Fruit fly (Drosophila melanogaster) whole organism, embryonic: ENCODE measurements around the gene CG8135.

Experiments
- CG10209 ChIP-seq: fragments of 200-800 bp; sonication (Bioruptor generic); optimal IDR thresholded peaks from 3 replicates; lab custom pipeline; 2017; ENCODE audit warnings: missing biosample characterization, mild to moderate bottlenecking, missing genetic modification characterization, missing genetic modification reagents
- CG10654 ChIP-seq: fragments of 200-800 bp; sonication (Bioruptor generic); optimal IDR thresholded peaks from 2 replicates; lab custom pipeline; 2016; ENCODE audit warnings: missing biosample characterization, missing genetic modification characterization
- CG11085 ChIP-seq: fragments of 200-800 bp; sonication (Bioruptor generic); IDR thresholded peaks from 2 replicates; pipeline ENCODE4 v1.3.6; 2022; ENCODE audit warnings: missing biosample characterization, missing genetic modification characterization
- CG12071 ChIP-seq: fragments of 200-800 bp; sonication (Bioruptor generic); optimal IDR thresholded peaks from 3 replicates; lab custom pipeline; 2018; ENCODE audit warnings: missing biosample characterization, mild to moderate bottlenecking, missing genetic modification characterization
- CG12659 ChIP-seq: fragments of 200-800 bp; sonication (Bioruptor generic); optimal IDR thresholded peaks from 3 replicates; lab custom pipeline; 2017; ENCODE audit warnings: mild to moderate bottlenecking, missing biosample characterization, missing genetic modification reagents, missing genetic modification characterization
- CG13424 ChIP-seq: fragments of 200-800 bp; sonication (Bioruptor generic); optimal IDR thresholded peaks from 2 replicates; lab custom pipeline; 2019; ENCODE audit warnings: missing biosample characterization, mild to moderate bottlenecking, missing genetic modification characterization, moderate library complexity
- CG16779 ChIP-seq: fragments of 200-800 bp; sonication (Bioruptor generic); IDR thresholded peaks from 2 replicates; pipeline ENCODE4 v1.3.6; 2022; ENCODE audit warnings: missing biosample characterization, missing genetic modification characterization
- CG17359 ChIP-seq: fragments of 200-800 bp; sonication (Bioruptor generic); optimal IDR thresholded peaks from 3 replicates; lab custom pipeline; 2018; ENCODE audit warnings: missing biosample characterization, mild to moderate bottlenecking, missing genetic modification characterization, moderate library complexity
- CG18011 ChIP-seq: fragments of 200-800 bp; sonication (Bioruptor generic); optimal IDR thresholded peaks from 2 replicates; lab custom pipeline; 2017; ENCODE audit warnings: missing biosample characterization, missing genetic modification characterization, mild to moderate bottlenecking, moderate library complexity, missing genotype
- CG42726 ChIP-seq: fragments of 200-800 bp; sonication (Bioruptor generic); IDR thresholded peaks from 2 replicates; pipeline ENCODE4 v1.3.6; 2022; ENCODE audit warnings: missing biosample characterization, missing genetic modification characterization; ENCODE audit not compliant: partially characterized antibody
- CG43689 ChIP-seq: fragments of 200-800 bp; sonication (Bioruptor generic); IDR thresholded peaks from 2 replicates; pipeline ENCODE4 v1.3.6; 2022; ENCODE audit warnings: missing biosample characterization, missing genetic modification characterization
- CG4730 ChIP-seq: fragments of 200-800 bp; sonication (Bioruptor generic); IDR thresholded peaks from 2 replicates; pipeline ENCODE4 v1.3.6; 2022; ENCODE audit warnings: missing biosample characterization, missing genetic modification characterization
- CG6683 ChIP-seq: fragments of 200-800 bp; sonication (Bioruptor generic); optimal IDR thresholded peaks from 2 replicates; lab custom pipeline; 2017; ENCODE audit warnings: missing biosample characterization, mild to moderate bottlenecking, missing genetic modification characterization, missing genetic modification reagents
- CG8388 ChIP-seq: fragments of 200-800 bp; sonication (Bioruptor generic); optimal IDR thresholded peaks from 2 replicates; lab custom pipeline; 2019; ENCODE audit warnings: missing biosample characterization, mild to moderate bottlenecking, missing genetic modification characterization, moderate library complexity
- CTCF ChIP-seq: fragments of 200-800 bp; sonication (Bioruptor generic); optimal IDR thresholded peaks from 2 replicates; lab custom pipeline; 2017; ENCODE audit warnings: missing biosample characterization, mild to moderate bottlenecking, missing genetic modification characterization, moderate library complexity
- D ChIP-seq, 2 experiments: fragments of 200-800 bp in 1 of 2; fragments of >200 bp in 1 of 2; sonication (Bioruptor generic) in 1 of 2; optimal IDR thresholded peaks; 2 replicates in 1 of 2; 3 replicates in 1 of 2; lab custom pipeline; 2017; ENCODE audit warnings: mild to moderate bottlenecking in 1 of 2, missing biosample characterization in 1 of 2, missing genetic modification characterization in 1 of 2, missing genetic modification reagents in 1 of 2
- Gsc ChIP-seq: fragments of 200-800 bp; sonication (Bioruptor generic); IDR thresholded peaks from 2 replicates; pipeline ENCODE4 v1.3.6; 2022; ENCODE audit warnings: missing biosample characterization, missing genetic modification characterization
- Gug ChIP-seq: fragments of 200-800 bp; sonication (Bioruptor generic); IDR thresholded peaks from 4 replicates; pipeline ENCODE4 v1.3.6; 2022; ENCODE audit warnings: missing biosample characterization, missing genetic modification characterization
- HLHmδ ChIP-seq: fragments of 200-800 bp; sonication (Bioruptor generic); optimal IDR thresholded peaks from 2 replicates; lab custom pipeline; 2018; ENCODE audit warnings: missing biosample characterization, mild to moderate bottlenecking, missing genetic modification characterization, moderate library complexity
- Mad ChIP-seq: fragments of 200-800 bp; sonication (Bioruptor generic); optimal IDR thresholded peaks from 2 replicates; lab custom pipeline; 2016; ENCODE audit warnings: missing biosample characterization, missing genetic modification characterization
- Poxn ChIP-seq: fragments of 200-800 bp; sonication (Bioruptor generic); IDR thresholded peaks from 2 replicates; pipeline ENCODE4 v1.3.6; 2022; ENCODE audit warnings: missing biosample characterization, missing genetic modification characterization
- Spps ChIP-seq: fragments of 200-800 bp; sonication (Bioruptor generic); optimal IDR thresholded peaks from 2 replicates; lab custom pipeline; 2018; ENCODE audit warnings: missing biosample characterization, mild to moderate bottlenecking, missing genetic modification characterization
- Xbp1 ChIP-seq: fragments of 200-800 bp; sonication (Bioruptor generic); optimal IDR thresholded peaks from 3 replicates; lab custom pipeline; 2016; ENCODE audit warnings: missing biosample characterization, mild to moderate bottlenecking, missing genetic modification characterization
- ash1 ChIP-seq: fragments of 200-800 bp; sonication (Bioruptor generic); optimal IDR thresholded peaks from 2 replicates; lab custom pipeline; 2018; ENCODE audit warnings: missing biosample characterization, mild to moderate bottlenecking, missing genetic modification characterization
- ato ChIP-seq: fragments of 200-800 bp; sonication (Bioruptor generic); IDR thresholded peaks from 2 replicates; pipeline ENCODE4 v1.3.6; 2022; ENCODE audit warnings: missing biosample characterization, missing genetic modification characterization; ENCODE audit not compliant: partially characterized antibody
- bowl ChIP-seq: fragments of 200-800 bp; sonication (Bioruptor generic); IDR thresholded peaks from 2 replicates; pipeline ENCODE4 v1.3.6; 2022; ENCODE audit warnings: missing biosample characterization, missing genetic modification characterization
- crc ChIP-seq: fragments of 200-800 bp; sonication (Bioruptor generic); optimal IDR thresholded peaks from 2 replicates; lab custom pipeline; 2016; ENCODE audit warnings: missing biosample characterization, missing genetic modification characterization
- dati ChIP-seq: fragments of 200-800 bp; sonication (Bioruptor generic); IDR thresholded peaks from 2 replicates; pipeline ENCODE4 v1.3.6; 2022; ENCODE audit warnings: missing biosample characterization, missing genetic modification characterization
- dmrt11E ChIP-seq: fragments of 200-800 bp; sonication (Bioruptor generic); optimal IDR thresholded peaks from 3 replicates; lab custom pipeline; 2018; ENCODE audit warnings: missing biosample characterization, mild to moderate bottlenecking, missing genetic modification characterization, moderate library complexity
- dysf ChIP-seq: fragments of 200-800 bp; sonication (Bioruptor generic); IDR thresholded peaks from 3 replicates; pipeline ENCODE4 v1.3.6; 2022; ENCODE audit warnings: missing biosample characterization, missing genetic modification characterization
- emc ChIP-seq: fragments of 200-800 bp; sonication (Bioruptor generic); optimal IDR thresholded peaks from 2 replicates; lab custom pipeline; 2016; ENCODE audit warnings: missing biosample characterization, missing genetic modification characterization
- esg ChIP-seq: fragments of 200-800 bp; sonication (Bioruptor generic); conservative IDR thresholded peaks from 2 replicates; pipeline ENCODE4 v1.3.6; 2022; ENCODE audit warnings: missing biosample characterization, missing genetic modification characterization
- fd64A ChIP-seq: fragments of 200-800 bp; sonication (Bioruptor generic); optimal IDR thresholded peaks from 3 replicates; lab custom pipeline; 2018; ENCODE audit warnings: missing biosample characterization, mild to moderate bottlenecking, missing genetic modification characterization
- gce ChIP-seq: fragments of 200-800 bp; sonication (Bioruptor generic); IDR thresholded peaks from 3 replicates; pipeline ENCODE4 v1.3.6; 2022; ENCODE audit warnings: missing biosample characterization, missing genetic modification characterization
- gro ChIP-seq: fragments of 200-800 bp; sonication (Bioruptor generic); optimal IDR thresholded peaks from 2 replicates; lab custom pipeline; 2016; ENCODE audit warnings: missing biosample characterization, missing genetic modification characterization
- klu ChIP-seq: fragments of 200-800 bp; sonication (Bioruptor generic); IDR thresholded peaks from 2 replicates; pipeline ENCODE4 v1.3.6; 2022; ENCODE audit warnings: missing biosample characterization, missing genetic modification characterization
- knrl ChIP-seq: fragments of 200-800 bp; sonication (Bioruptor generic); IDR thresholded peaks from 3 replicates; pipeline ENCODE4 v1.3.6; 2022; ENCODE audit warnings: missing biosample characterization, missing genetic modification characterization; ENCODE audit not compliant: partially characterized antibody
- lbe ChIP-seq: fragments of 200-800 bp; sonication (Bioruptor generic); optimal IDR thresholded peaks from 2 replicates; lab custom pipeline; 2016; ENCODE audit warnings: missing biosample characterization, mild to moderate bottlenecking, missing genetic modification characterization
- nerfin-1 ChIP-seq: fragments of 200-800 bp; sonication (Bioruptor generic); optimal IDR thresholded peaks from 3 replicates; lab custom pipeline; 2019; ENCODE audit warnings: missing biosample characterization, mild to moderate bottlenecking, missing genetic modification characterization, moderate library complexity
- p53 ChIP-seq: fragments of 200-800 bp; sonication (Bioruptor generic); optimal IDR thresholded peaks from 2 replicates; lab custom pipeline; 2016; ENCODE audit warnings: missing biosample characterization, missing genetic modification characterization
- ranshi ChIP-seq: fragments of 200-800 bp; sonication (Bioruptor generic); IDR thresholded peaks from 2 replicates; pipeline ENCODE4 v1.3.6; 2022; ENCODE audit warnings: missing biosample characterization, missing genetic modification characterization
- row ChIP-seq: fragments of 200-800 bp; sonication (Bioruptor generic); IDR thresholded peaks from 3 replicates; pipeline ENCODE4 v1.3.6; 2022; ENCODE audit warnings: missing biosample characterization, missing genetic modification characterization
- sd ChIP-seq: fragments of 200-800 bp; sonication (Bioruptor generic); optimal IDR thresholded peaks from 3 replicates; lab custom pipeline; 2018; ENCODE audit warnings: missing biosample characterization, mild to moderate bottlenecking, missing genetic modification characterization, moderate library complexity
- seq ChIP-seq: fragments of 200-800 bp; sonication (Bioruptor generic); IDR thresholded peaks from 2 replicates; pipeline ENCODE4 v1.3.6; 2022; ENCODE audit warnings: missing biosample characterization, missing genetic modification characterization
- slou ChIP-seq: fragments of 200-800 bp; sonication (Bioruptor generic); optimal IDR thresholded peaks from 3 replicates; lab custom pipeline; 2016; ENCODE audit warnings: missing biosample characterization, missing genetic modification characterization
- sna ChIP-seq: fragments of 200-800 bp; sonication (Bioruptor generic); IDR thresholded peaks from 2 replicates; pipeline ENCODE4 v1.3.6; 2022; ENCODE audit warnings: missing biosample characterization, missing genetic modification characterization; ENCODE audit not compliant: partially characterized antibody
- tna ChIP-seq: fragments of 200-800 bp; sonication (Bioruptor generic); IDR thresholded peaks from 2 replicates; pipeline ENCODE4 v1.3.6; 2022; ENCODE audit warnings: missing biosample characterization, missing genetic modification characterization; ENCODE audit not compliant: partially characterized antibody
- tup ChIP-seq: fragments of 200-800 bp; sonication (Bioruptor generic); optimal IDR thresholded peaks from 2 replicates; lab custom pipeline; 2016; ENCODE audit warnings: missing biosample characterization, mild to moderate bottlenecking, missing genetic modification characterization, moderate library complexity
- zen2 ChIP-seq: fragments of 200-800 bp; sonication (Bioruptor generic); IDR thresholded peaks from 3 replicates; pipeline ENCODE4 v1.3.6; 2022; ENCODE audit warnings: missing biosample characterization, missing genetic modification characterization; ENCODE audit not compliant: partially characterized antibody
- zf30C ChIP-seq: fragments of 200-800 bp; sonication (Bioruptor generic); optimal IDR thresholded peaks from 3 replicates; lab custom pipeline; 2018; ENCODE audit warnings: missing biosample characterization, mild to moderate bottlenecking, missing genetic modification characterization

The CG8135 gene

DNA sequence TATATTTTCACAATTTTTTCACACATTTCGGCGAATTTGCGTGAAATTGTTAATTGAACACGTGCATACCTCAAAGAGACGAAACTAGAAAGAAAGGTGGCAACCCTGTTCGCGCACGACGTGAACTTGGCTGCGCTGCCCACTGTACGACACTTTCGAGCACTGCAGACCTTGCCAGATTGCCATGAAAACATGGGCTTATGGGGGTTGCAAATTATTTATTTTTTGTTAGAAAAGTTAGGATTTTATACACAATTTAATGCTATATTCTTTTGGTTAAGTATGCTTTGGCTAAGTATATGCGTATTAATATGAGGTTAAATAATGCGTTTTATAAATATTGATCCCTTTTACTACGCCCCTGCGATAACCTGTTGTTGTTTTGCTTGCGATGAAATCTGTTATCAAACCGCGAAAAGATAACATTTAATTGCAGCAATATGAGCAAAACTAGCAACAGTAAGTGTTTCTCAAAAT is 3.0 kb upstream of the CG8135 start, which contains the start of the genes RpL34b and CG8132 (continued):
- peak; percentile 89 for TF ChIP-seq CG4730 (GFP tag; lab: Robert Waterston, UW)
- TF ChIP-seq p53 (GFP tag; lab: Kevin White, UChicago), result peak; percentile 94
- peak; percentile 83 for TF ChIP-seq CG16779 (GFP tag; lab: Robert Waterston, UW)
- peak; percentile 87 for TF ChIP-seq sd
- peak; percentile 89 for TF ChIP-seq CG43689 (GFP tag; lab: Robert Waterston, UW)
- TF ChIP-seq Spps (tag; lab: Kevin White, UChicago), result peak; percentile 91
- TF ChIP-seq CG12659 (GFP tag; lab: Kevin White, UChicago), result peak; percentile 99
- peak; percentile 92 for TF ChIP-seq nerfin-1 (tag; lab: Kevin White, UChicago)
- peak; percentile 85 for TF ChIP-seq fd64A
- TF ChIP-seq CG11085 (GFP tag; lab: Robert Waterston, UW), result peak; percentile 97
- TF ChIP-seq lbe (GFP tag; lab: Kevin White, UChicago), result peak; percentile 91
- TF ChIP-seq dysf (GFP tag; lab: Robert Waterston, UW), result peak; percentile 95
- TF ChIP-seq ranshi (GFP tag; lab: Robert Waterston, UW), result peak; percentile 93
- TF ChIP-seq CTCF (GFP tag; lab: Kevin White, UChicago), result peak; percentile 50
- peak; percentile 62 for TF ChIP-seq zf30C
- TF ChIP-seq slou, result peak; percentile 95
- peak; percentile 95 for TF ChIP-seq gro (GFP tag; lab: Kevin White, UChicago)
- peak; percentile 81 for TF ChIP-seq bowl (GFP tag; lab: Robert Waterston, UW)
- peak; percentile 94 for TF ChIP-seq klu (GFP tag; lab: Robert Waterston, UW)
- TF ChIP-seq crc (GFP tag; lab: Kevin White, UChicago), result peak; percentile 85
- TF ChIP-seq CG8388 (GFP tag; lab: Kevin White, UChicago), result peak; percentile 94
- TF ChIP-seq CG42726 (GFP tag; lab: Robert Waterston, UW), result peak; percentile 48; the same call in 1 of the 2 replicates
- TF ChIP-seq CG6683 (GFP tag; lab: Kevin White, UChicago), result peak; percentile 90
- peak; percentile 87 for TF ChIP-seq CG18011 (GFP tag; lab: Kevin White, UChicago)
- peak; percentile 79 for TF ChIP-seq Gsc (GFP tag; lab: Robert Waterston, UW)
- TF ChIP-seq row (GFP tag; lab: Robert Waterston, UW), result peak; percentile 97
- peak; percentile 97 for TF ChIP-seq CG13424
- peak; percentile 97 for TF ChIP-seq Mad
- peak; percentile 88 for TF ChIP-seq Poxn (GFP tag; lab: Robert Waterston, UW)
- no peak; the same call in 1 of the 2 replicates for TF ChIP-seq sna
- TF ChIP-seq HLHmδ (GFP tag; lab: Kevin White, UChicago), result peak; percentile 96
- TF ChIP-seq dati (GFP tag; lab: Robert Waterston, UW), result peak; percentile 89
- TF ChIP-seq gce, result peak; percentile 90
- peak; percentile 96 for TF ChIP-seq CG10209 (GFP tag; lab: Kevin White, UChicago)
- peak; percentile 61 for TF ChIP-seq knrl (GFP tag; lab: Robert Waterston, UW)
- TF ChIP-seq dmrt11E (tag; lab: Kevin White, UChicago), result peak; percentile 92
- TF ChIP-seq esg (GFP tag; lab: Robert Waterston, UW), result peak; percentile 87
- no peak for TF ChIP-seq zen2
- TF ChIP-seq tna (GFP tag; lab: Robert Waterston, UW), result no peak; the same call in 1 of the 2 replicates
- peak; percentile 92 for TF ChIP-seq tup
- peak; percentile 91 for TF ChIP-seq CG12071 (GFP tag; lab: Kevin White, UChicago)
- peak; percentile 96 for TF ChIP-seq CG10654
- peak; percentile 97 for TF ChIP-seq ash1 (GFP tag; lab: Kevin White, UChicago)
- TF ChIP-seq ato (GFP tag; lab: Robert Waterston, UW), result peak; percentile 16; the same call in 1 of the 2 replicates
- TF ChIP-seq Xbp1 (GFP tag; lab: Kevin White, UChicago), result peak; percentile 97
- peak; percentile 93 for TF ChIP-seq CG17359
- no peak for TF ChIP-seq D (optimal IDR thresholded peaks at IDR 0.05; lab: Kevin White, UChicago)
- TF ChIP-seq D (GFP tag; optimal IDR thresholded peaks at IDR 0.05; lab: Kevin White, UChicago), result peak; percentile 83
- TF ChIP-seq seq (GFP tag; lab: Robert Waterston, UW), result peak; percentile 94
- TF ChIP-seq emc (GFP tag; lab: Kevin White, UChicago), result peak; percentile 93
- TF ChIP-seq Gug (GFP tag; lab: Robert Waterston, UW), result peak; percentile 98
